Worm (Caenorhabditis elegans) whole organism, L4 larva: Measurements from ENCODE around the gene nhr-17.

Experiments used
- D1046.2 ChIP-seq: fragments of 200-800 bp; sonication (Bioruptor generic); IDR thresholded peaks from 2 replicates; pipeline ENCODE4 v1.3.6; 2022; ENCODE audit warnings: missing genetic modification characterization, missing compliant biosample characterization
- F26F4.8 ChIP-seq: fragments of 200-800 bp; sonication (Bioruptor generic); conservative IDR thresholded peaks from 2 replicates; pipeline ENCODE4 v1.3.6; 2022; ENCODE audit warnings: missing genetic modification characterization, missing compliant biosample characterization
- F49E8.2 ChIP-seq: sonication (generic microtip); optimal IDR thresholded peaks from 2 replicates; lab custom pipeline; 2016; ENCODE audit warnings: missing compliant biosample characterization, mild to moderate bottlenecking, missing genetic modification characterization, borderline replicate concordance
- R02D3.7 ChIP-seq: fragments of 150-350 bp; sonication (generic microtip); optimal IDR thresholded peaks from 3 replicates; lab custom pipeline; 2014; ENCODE audit warnings: missing biosample characterization, missing genetic modification characterization
- T20F7.1 ChIP-seq: fragments of 200-800 bp; sonication (Bioruptor generic); optimal IDR thresholded peaks from 2 replicates; lab custom pipeline; 2018; ENCODE audit warnings: mild to moderate bottlenecking, missing genetic modification characterization, missing compliant biosample characterization
- T26A8.4 ChIP-seq: fragments of 200-800 bp; sonication (Bioruptor generic); IDR thresholded peaks from 2 replicates; pipeline ENCODE4 v1.3.6; 2022; ENCODE audit warnings: missing genetic modification characterization, missing compliant biosample characterization
- Y105C5A.15 ChIP-seq: fragments of 200-800 bp; sonication (Bioruptor generic); IDR thresholded peaks from 2 replicates; pipeline ENCODE4 v1.3.6; 2022; ENCODE audit warnings: missing genetic modification characterization, missing compliant biosample characterization
- aha-1 ChIP-seq: fragments of 150-350 bp; peaks from one replicate; lab custom pipeline; 2014; ENCODE audit warnings: missing biosample characterization, missing genetic modification characterization
- ama-1 ChIP-seq: fragments of 150-350 bp; optimal IDR thresholded peaks from 2 replicates; lab custom pipeline; 2014; ENCODE audit warnings: inconsistent platforms, mixed read lengths
- ceh-20 ChIP-seq: fragments of 200-800 bp; sonication (Bioruptor generic); IDR thresholded peaks from 2 replicates; pipeline ENCODE4 v1.3.6; 2022; ENCODE audit warnings: missing genetic modification reagents, missing genetic modification characterization, missing compliant biosample characterization
- ceh-44 ChIP-seq: fragments of 200-800 bp; sonication (Bioruptor generic); IDR thresholded peaks from 2 replicates; pipeline ENCODE4 v1.3.6; 2022; ENCODE audit warnings: missing genetic modification reagents, missing genetic modification characterization, missing compliant biosample characterization
- ceh-62 ChIP-seq: sonication (generic microtip); optimal IDR thresholded peaks from 2 replicates; lab custom pipeline; 2017; ENCODE audit warnings: missing biosample characterization, missing genetic modification characterization
- cey-2 ChIP-seq: sonication (generic microtip); optimal IDR thresholded peaks from 3 replicates; lab custom pipeline; 2017; ENCODE audit warnings: missing genetic modification characterization, mild to moderate bottlenecking, missing compliant biosample characterization, antibody characterized with exemption, borderline replicate concordance; ENCODE audit not compliant: insufficient read depth
- daf-16 ChIP-seq, 3 experiments: sonication (generic microtip); optimal IDR thresholded peaks; 2 replicates each; lab custom pipeline; 2016 to 2017; ENCODE audit warnings: missing genetic modification characterization in 3 of 3, missing genetic modification reagents in 3 of 3, mild to moderate bottlenecking in 2 of 3, missing compliant biosample characterization in 2 of 3, missing biosample characterization in 1 of 3, moderate library complexity in 1 of 3
- daf-8 ChIP-seq: fragments of 200-800 bp; sonication (Bioruptor generic); IDR thresholded peaks from 2 replicates; pipeline ENCODE4 v1.3.6; 2022; ENCODE audit warnings: missing genetic modification characterization, missing compliant biosample characterization
- dmd-6 ChIP-seq: fragments of 200-800 bp; sonication (Bioruptor generic); IDR thresholded peaks from 2 replicates; pipeline ENCODE4 v1.3.6; 2022; ENCODE audit warnings: missing genetic modification reagents, missing genetic modification characterization, missing compliant biosample characterization
- dmd-9 ChIP-seq: fragments of 200-800 bp; sonication (Bioruptor generic); IDR thresholded peaks from 2 replicates; pipeline ENCODE4 v1.3.6; 2022; ENCODE audit warnings: missing genetic modification reagents, missing genetic modification characterization, missing compliant biosample characterization
- gei-8 ChIP-seq: fragments of 200-800 bp; sonication (Bioruptor generic); optimal IDR thresholded peaks from 2 replicates; lab custom pipeline; 2018; ENCODE audit warnings: mild to moderate bottlenecking, missing genetic modification characterization, missing compliant biosample characterization
- hif-1 ChIP-seq, 2 experiments: sonication (generic microtip); optimal IDR thresholded peaks; 2 replicates each; lab custom pipeline; 2016 to 2017; ENCODE audit warnings: missing compliant biosample characterization in 2 of 2, missing genetic modification characterization in 2 of 2, missing genetic modification reagents in 2 of 2, missing genotype in 2 of 2, mild to moderate bottlenecking in 1 of 2
- jun-1 ChIP-seq: fragments of 150-350 bp; optimal IDR thresholded peaks from 2 replicates; lab custom pipeline; 2014; ENCODE audit warnings: missing biosample characterization, missing genetic modification reagents, missing genetic modification characterization
- lim-7 ChIP-seq: fragments of 200-800 bp; sonication (Bioruptor generic); IDR thresholded peaks from 2 replicates; pipeline ENCODE4 v1.3.6; 2022; ENCODE audit warnings: missing genetic modification characterization, missing compliant biosample characterization
- lin-29 ChIP-seq: fragments of 200-800 bp; sonication (Bioruptor generic); IDR thresholded peaks from 2 replicates; pipeline ENCODE4 v1.3.6; 2022; ENCODE audit warnings: missing genetic modification reagents, missing genetic modification characterization, missing compliant biosample characterization
- lin-38 ChIP-seq: fragments of 200-800 bp; sonication (Bioruptor generic); IDR thresholded peaks from 2 replicates; pipeline ENCODE4 v1.3.6; 2022; ENCODE audit warnings: missing genetic modification reagents, missing genetic modification characterization, missing compliant biosample characterization
- lsy-2 ChIP-seq, 2 experiments: fragments of 150-350 bp in 1 of 2; sonication (generic microtip) in 1 of 2; optimal IDR thresholded peaks; 2 replicates each; lab custom pipeline; 2014 to 2017; ENCODE audit warnings: missing biosample characterization in 2 of 2, missing genetic modification characterization in 2 of 2
- madf-9 ChIP-seq: fragments of 200-800 bp; sonication (Bioruptor generic); conservative IDR thresholded peaks from 2 replicates; pipeline ENCODE4 v1.3.6; 2022; ENCODE audit warnings: missing genetic modification reagents, missing genetic modification characterization, missing compliant biosample characterization
- mdl-1 ChIP-seq, 2 experiments: fragments of 150-350 bp in 1 of 2; sonication (generic microtip) in 1 of 2; optimal IDR thresholded peaks; 2 replicates each; lab custom pipeline; 2014 to 2017; ENCODE audit warnings: missing biosample characterization in 2 of 2, missing genetic modification characterization in 2 of 2
- mep-1 ChIP-seq: fragments of 150-350 bp; sonication (generic microtip); optimal IDR thresholded peaks from 3 replicates; lab custom pipeline; 2014; ENCODE audit warnings: missing biosample characterization, missing genetic modification characterization
- mes-2 ChIP-seq: sonication (generic microtip); optimal IDR thresholded peaks from 2 replicates; lab custom pipeline; 2016; ENCODE audit warnings: missing genotype, mild to moderate bottlenecking, missing genetic modification characterization, missing compliant biosample characterization; ENCODE audit not compliant: poor library complexity, severe bottlenecking
- mxl-3 ChIP-seq: fragments of 200-800 bp; sonication (Bioruptor generic); optimal IDR thresholded peaks from 2 replicates; lab custom pipeline; 2018; ENCODE audit warnings: mild to moderate bottlenecking, missing genetic modification characterization, missing compliant biosample characterization
- nhr-10 ChIP-seq: fragments of 150-350 bp; optimal IDR thresholded peaks from 2 replicates; lab custom pipeline; 2014; ENCODE audit warnings: missing biosample characterization, missing genetic modification characterization
- nhr-102 ChIP-seq: sonication (generic microtip); optimal IDR thresholded peaks from 2 replicates; lab custom pipeline; 2016; ENCODE audit warnings: mild to moderate bottlenecking, missing genetic modification characterization, moderate library complexity, missing compliant biosample characterization
- nhr-11 ChIP-seq: fragments of 150-350 bp; optimal IDR thresholded peaks from 2 replicates; lab custom pipeline; 2014; ENCODE audit warnings: missing biosample characterization, missing genetic modification characterization
- nhr-41 ChIP-seq: fragments of 200-800 bp; sonication (Bioruptor generic); IDR thresholded peaks from 2 replicates; pipeline ENCODE4 v1.3.6; 2022; ENCODE audit warnings: missing genetic modification reagents, missing genetic modification characterization, missing compliant biosample characterization
- nhr-6 ChIP-seq: fragments of 150-350 bp; optimal IDR thresholded peaks from 2 replicates; lab custom pipeline; 2014; ENCODE audit warnings: missing biosample characterization, missing genetic modification characterization
- nhr-76 ChIP-seq: fragments of 150-350 bp; optimal IDR thresholded peaks from 2 replicates; lab custom pipeline; 2014; ENCODE audit warnings: missing biosample characterization, missing genetic modification characterization
- php-3 ChIP-seq: fragments of 200-800 bp; sonication (Bioruptor generic); IDR thresholded peaks from 2 replicates; pipeline ENCODE4 v1.3.6; 2022; ENCODE audit warnings: missing genetic modification reagents, missing genetic modification characterization, missing compliant biosample characterization
- rbr-2 ChIP-seq: sonication (generic microtip); optimal IDR thresholded peaks from 2 replicates; lab custom pipeline; 2016; ENCODE audit warnings: missing genotype, missing genetic modification characterization, missing compliant biosample characterization
- sdz-12 ChIP-seq: fragments of 200-800 bp; sonication (Bioruptor generic); optimal IDR thresholded peaks from 2 replicates; lab custom pipeline; 2018; ENCODE audit warnings: mild to moderate bottlenecking, missing genetic modification characterization, missing compliant biosample characterization
- set-16 ChIP-seq: fragments of 200-800 bp; sonication (Bioruptor generic); IDR thresholded peaks from 2 replicates; pipeline ENCODE4 v1.3.6; 2022; ENCODE audit warnings: missing genetic modification reagents, missing genetic modification characterization, missing compliant biosample characterization
- skn-1 ChIP-seq: fragments of 150-350 bp; optimal IDR thresholded peaks from 2 replicates; lab custom pipeline; 2014; ENCODE audit warnings: missing biosample characterization, missing genetic modification characterization
- snpc-1.2 ChIP-seq: fragments of 200-800 bp; sonication (Bioruptor generic); IDR thresholded peaks from 2 replicates; pipeline ENCODE4 v1.3.6; 2022; ENCODE audit warnings: missing genetic modification reagents, missing genetic modification characterization, missing compliant biosample characterization
- spr-1 ChIP-seq: sonication (generic microtip); optimal IDR thresholded peaks from 2 replicates; lab custom pipeline; 2016; ENCODE audit warnings: mild to moderate bottlenecking, missing genetic modification characterization, missing compliant biosample characterization
- tra-1 ChIP-seq: fragments of 200-800 bp; sonication (Bioruptor generic); IDR thresholded peaks from 2 replicates; pipeline ENCODE4 v1.3.6; 2022; ENCODE audit warnings: missing genetic modification reagents, missing genetic modification characterization, missing compliant biosample characterization
- vab-7 ChIP-seq: fragments of 200-800 bp; sonication (Bioruptor generic); IDR thresholded peaks from 2 replicates; pipeline ENCODE4 v1.3.6; 2022; ENCODE audit warnings: missing genetic modification reagents, missing genetic modification characterization, missing compliant biosample characterization
- zag-1 ChIP-seq: fragments of 150-350 bp; optimal IDR thresholded peaks from 2 replicates; lab custom pipeline; 2014; ENCODE audit warnings: missing biosample characterization, missing genetic modification characterization
- ztf-7 ChIP-seq: fragments of 150-350 bp; optimal IDR thresholded peaks from 2 replicates; lab custom pipeline; 2014; ENCODE audit warnings: missing biosample characterization, missing genetic modification characterization

nhr-17 gene

ce11 chrX:12640459-12640858, 27.2 kb downstream of the nhr-17 start, which contains the start of gene R09A8.5:
TSS of gene R09A8.5 (minus strand) at chrX:12640559.
- TF ChIP-seq set-16 (GFP tag; lab: Robert Waterston, UW), result no peak

- TF ChIP-seq T26A8.4, result no peak
- no peak for TF ChIP-seq mep-1 (tag; lab: Kevin White, UChicago)
- TF ChIP-seq mxl-3, result no peak
- no peak for TF ChIP-seq mdl-1 (tag; optimal IDR thresholded peaks at IDR 0.05; lab: Kevin White, UChicago)
- TF ChIP-seq lsy-2 (tag; optimal IDR thresholded peaks at IDR 0.05; lab: Kevin White, UChicago), result no peak
- TF ChIP-seq madf-9 (GFP tag; lab: Robert Waterston, UW), result no peak
- TF ChIP-seq aha-1 (tag; lab: Kevin White, UChicago), result peak; percentile 94
These were observed 29.7 kb downstream of the nhr-17 start for ce11 chrX:12637978-12638377.

- no peak for TF ChIP-seq nhr-10 (tag; lab: Kevin White, UChicago)
- no peak for TF ChIP-seq F49E8.2 (tag; lab: Kevin White, UChicago)
- TF ChIP-seq T20F7.1, result no peak
- no peak for TF ChIP-seq zag-1 (tag; lab: Kevin White, UChicago)
- TF ChIP-seq F26F4.8 (GFP tag; lab: Robert Waterston, UW), result no peak
- peak; percentile 91 for TF ChIP-seq set-16 (GFP tag; lab: Robert Waterston, UW)
- no peak for TF ChIP-seq nhr-76
- no peak for TF ChIP-seq ceh-20 (GFP tag; lab: Robert Waterston, UW)
- TF ChIP-seq lim-7, result 0 out of 2 replicates have a peak, but pooled peaks have one; percentile 4
- TF ChIP-seq D1046.2, result 0 out of 2 replicates have a peak, but pooled peaks have one; percentile 26
- no peak for TF ChIP-seq daf-8
- TF ChIP-seq sdz-12 (GFP tag; lab: Kevin White, UChicago), result no peak
- no peak for TF ChIP-seq lin-38 (GFP tag; lab: Robert Waterston, UW)
These were observed 31.4 kb downstream of the nhr-17 start for ce11 chrX:12636242-12636641.

ce11 chrX:12635010-12635409, 32.6 kb downstream of the nhr-17 start:
- TF ChIP-seq mes-2 (tag; lab: Kevin White, UChicago), result peak; percentile 79
- TF ChIP-seq zag-1 (tag; lab: Kevin White, UChicago), result no peak
- TF ChIP-seq tra-1, result no peak
- TF ChIP-seq dmd-9 (GFP tag; lab: Robert Waterston, UW), result no peak
- no peak for TF ChIP-seq php-3 (GFP tag; lab: Robert Waterston, UW)
- TF ChIP-seq Y105C5A.15 (GFP tag; lab: Robert Waterston, UW), result no peak
- no peak for TF ChIP-seq snpc-1.2
- no peak for TF ChIP-seq ceh-62
- TF ChIP-seq rbr-2 (tag; lab: Kevin White, UChicago), result peak; percentile 56
- no peak for TF ChIP-seq skn-1 (tag; lab: Kevin White, UChicago)
- TF ChIP-seq daf-8, result no peak
- no peak for TF ChIP-seq cey-2 (tag; lab: Kevin White, UChicago)
- TF ChIP-seq nhr-6 (tag; lab: Kevin White, UChicago), result peak; percentile 82
- no peak for TF ChIP-seq lin-29 (GFP tag; lab: Robert Waterston, UW)
- no peak for TF ChIP-seq vab-7 (GFP tag; lab: Robert Waterston, UW)
- TF ChIP-seq ztf-7 (tag; lab: Kevin White, UChicago), result no peak
- TF ChIP-seq ama-1 (lab: Kevin White, UChicago), result no peak
- TF ChIP-seq spr-1 (tag; lab: Kevin White, UChicago), result no peak
- TF ChIP-seq hif-1 (tag; optimal IDR thresholded peaks at IDR 0.05; lab: Kevin White, UChicago), result no peak
- no peak for TF ChIP-seq nhr-41
- TF ChIP-seq dmd-6 (GFP tag; lab: Robert Waterston, UW), result peak; percentile 54
- no peak for TF ChIP-seq gei-8 (GFP tag; lab: Kevin White, UChicago)
- TF ChIP-seq ceh-44, result no peak
- no peak for TF ChIP-seq daf-16 (GFP tag; optimal IDR thresholded peaks at IDR 0.05; lab: Kevin White, UChicago)
- TF ChIP-seq daf-16 (tag; optimal IDR thresholded peaks at IDR 0.05; lab: Kevin White, UChicago), result peak; percentile 98
- no peak for TF ChIP-seq jun-1
- no peak for TF ChIP-seq R02D3.7
- TF ChIP-seq T26A8.4, result 0 out of 2 replicates have a peak, but pooled peaks have one; percentile 21
- peak; percentile 2 for TF ChIP-seq nhr-102 (tag; lab: Kevin White, UChicago)
- TF ChIP-seq set-16 (GFP tag; lab: Robert Waterston, UW), result no peak
- peak; percentile 30 for TF ChIP-seq nhr-11 (tag; lab: Kevin White, UChicago)
